Worm (Caenorhabditis elegans) whole organism, midembryonic: ENCODE results near the gene kel-8.

Source experiments
- T22C8.4 ChIP-seq: fragments of 200-800 bp; sonication (Bioruptor generic); IDR thresholded peaks from 2 replicates; pipeline ENCODE4 v1.3.6; 2022; ENCODE audit warnings: missing genetic modification characterization, missing compliant biosample characterization
- cog-1 ChIP-seq: sonication (generic microtip); optimal IDR thresholded peaks from 2 replicates; lab custom pipeline; 2016; ENCODE audit warnings: missing genetic modification characterization, missing compliant biosample characterization
- flt-1 ChIP-seq: fragments of 200-800 bp; sonication (Bioruptor generic); IDR thresholded peaks from 2 replicates; pipeline ENCODE4 v1.3.6; 2022; ENCODE audit warnings: missing genetic modification characterization, missing compliant biosample characterization
- klf-2 ChIP-seq: fragments of 200-800 bp; sonication (Bioruptor generic); conservative IDR thresholded peaks from 2 replicates; pipeline ENCODE4 v1.3.6; 2022; ENCODE audit warnings: missing genetic modification reagents, missing genetic modification characterization, missing compliant biosample characterization
- med-1 ChIP-seq: sonication (generic microtip); optimal IDR thresholded peaks from 2 replicates; lab custom pipeline; 2017; ENCODE audit warnings: missing genetic modification characterization, mild to moderate bottlenecking, missing compliant biosample characterization, antibody characterized with exemption, missing genetic modification reagents; ENCODE audit not compliant: insufficient read depth
- ref-1 ChIP-seq: fragments of 200-800 bp; sonication (Bioruptor generic); conservative IDR thresholded peaks from 2 replicates; pipeline ENCODE4 v1.3.6; 2022; ENCODE audit warnings: missing genetic modification reagents, missing genetic modification characterization, missing compliant biosample characterization
- tab-1 ChIP-seq: fragments of 200-800 bp; sonication (Bioruptor generic); IDR thresholded peaks from 2 replicates; pipeline ENCODE4 v1.3.6; 2022; ENCODE audit warnings: missing genetic modification characterization, missing compliant biosample characterization
- ztf-23 ChIP-seq: fragments of 200-800 bp; sonication (Bioruptor generic); IDR thresholded peaks from 2 replicates; pipeline ENCODE4 v1.3.6; 2022; ENCODE audit warnings: missing genetic modification reagents, missing genetic modification characterization, missing compliant biosample characterization
- ztf-29 ChIP-seq: fragments of 200-800 bp; sonication (Bioruptor generic); IDR thresholded peaks from 2 replicates; pipeline ENCODE4 v1.3.6; 2022; ENCODE audit warnings: missing genetic modification reagents, missing genetic modification characterization, missing compliant biosample characterization

Gene kel-8

DNA sequence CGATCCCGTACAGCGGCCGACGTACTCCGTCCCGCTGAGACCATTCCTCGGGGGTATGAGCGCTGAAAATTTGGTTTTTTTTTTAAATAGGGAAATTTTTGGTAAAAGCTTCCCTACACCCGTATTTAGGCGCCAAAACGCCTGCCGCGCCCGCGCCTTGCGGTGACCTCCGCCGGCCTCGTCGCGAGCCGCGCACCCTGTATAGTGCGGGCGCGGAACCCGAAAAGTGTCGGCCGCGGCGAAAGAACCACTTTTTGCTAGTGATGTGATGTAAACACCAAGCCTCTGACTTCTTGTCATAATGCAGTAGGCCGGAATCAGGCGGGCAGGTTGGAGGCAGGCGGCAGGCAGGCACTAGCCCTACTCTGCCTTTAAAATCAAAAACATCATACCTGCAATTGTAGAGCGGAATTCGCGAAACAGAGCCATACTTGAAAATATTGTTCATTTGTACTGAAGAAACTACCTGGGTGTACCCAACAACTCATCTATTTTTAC is 47.5 kb downstream of the kel-8 start, which contains the start of gene srt-29:
Gene srt-29, minus strand, starts transcription at position 448 of the 498 bp plus-strand sequence.
- no peak for TF ChIP-seq ztf-23 (GFP tag; lab: Robert Waterston, UW)
- TF ChIP-seq ztf-29 (GFP tag; lab: Robert Waterston, UW) = no peak
- no peak for TF ChIP-seq tab-1 (GFP tag; lab: Robert Waterston, UW)
- no peak for TF ChIP-seq flt-1
- no peak for TF ChIP-seq ref-1 (GFP tag; lab: Robert Waterston, UW)
- TF ChIP-seq med-1 = no peak
- no peak for TF ChIP-seq cog-1 (tag; lab: Kevin White, UChicago)
- TF ChIP-seq klf-2 = no peak
- TF ChIP-seq T22C8.4 (GFP tag; lab: Robert Waterston, UW) = no peak

DNA sequence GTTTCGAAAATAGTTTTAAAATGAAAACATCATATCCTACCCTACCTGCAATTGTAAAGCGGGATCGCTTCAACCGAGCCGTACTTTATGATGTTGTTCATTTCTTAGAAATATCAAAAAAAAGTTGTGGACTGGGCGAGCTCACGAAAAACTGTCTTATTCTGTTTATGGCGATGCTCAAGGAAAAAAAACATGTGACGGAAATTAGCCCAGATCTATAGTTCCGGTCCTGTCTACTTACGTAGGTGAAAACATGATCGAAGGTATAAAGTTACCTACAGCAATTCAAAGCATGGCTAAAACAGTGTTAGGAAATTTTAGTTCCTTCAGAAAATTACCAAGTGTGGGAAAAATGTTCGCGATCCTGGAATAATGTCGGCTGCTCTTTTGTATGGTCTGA is 49.5 kb downstream of the kel-8 start, which contains the start of gene srt-27:
Gene srt-27, minus strand, starts transcription at position 101 of the 400 bp plus-strand sequence.
- no peak for TF ChIP-seq ztf-23 (GFP tag; lab: Robert Waterston, UW)
- no peak for TF ChIP-seq ref-1 (GFP tag; lab: Robert Waterston, UW)
- no peak for TF ChIP-seq T22C8.4 (GFP tag; lab: Robert Waterston, UW)
- TF ChIP-seq med-1 = no peak
- TF ChIP-seq cog-1 (tag; lab: Kevin White, UChicago) = no peak
- TF ChIP-seq ztf-29 (GFP tag; lab: Robert Waterston, UW) = no peak
- TF ChIP-seq flt-1 = no peak
- TF ChIP-seq tab-1 (GFP tag; lab: Robert Waterston, UW) = no peak

DNA sequence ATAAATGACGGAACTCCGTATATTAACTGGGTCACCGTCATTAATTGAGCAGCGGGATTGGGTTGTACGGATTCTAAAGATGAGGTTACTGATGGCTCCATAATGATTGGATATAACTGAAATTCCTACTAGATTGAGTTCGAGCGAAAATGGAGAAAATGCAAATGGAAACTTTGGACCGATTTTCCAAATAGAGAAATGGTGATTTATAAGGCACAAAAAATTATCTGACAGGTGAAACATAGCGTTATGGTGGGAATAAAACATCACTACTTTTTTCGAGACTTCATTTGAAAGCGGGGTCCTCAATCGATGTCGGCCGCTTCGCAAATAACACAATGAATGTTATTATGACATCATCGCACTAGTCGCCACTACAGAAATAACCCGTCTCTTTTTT is 51.3 kb downstream of the kel-8 start, which contains the start of gene srg-60:
Gene srg-60, minus strand, starts transcription at position 101 of the 400 bp plus-strand sequence.
- TF ChIP-seq ref-1 (GFP tag; lab: Robert Waterston, UW) (no peak), tab-1 (GFP tag; lab: Robert Waterston, UW) (no peak), med-1 (no peak), ztf-23 (GFP tag; lab: Robert Waterston, UW) (no peak), T22C8.4 (GFP tag; lab: Robert Waterston, UW) (no peak), klf-2 (no peak), flt-1 (no peak), ztf-29 (GFP tag; lab: Robert Waterston, UW) (no peak), cog-1 (tag; lab: Kevin White, UChicago) (no peak)

DNA sequence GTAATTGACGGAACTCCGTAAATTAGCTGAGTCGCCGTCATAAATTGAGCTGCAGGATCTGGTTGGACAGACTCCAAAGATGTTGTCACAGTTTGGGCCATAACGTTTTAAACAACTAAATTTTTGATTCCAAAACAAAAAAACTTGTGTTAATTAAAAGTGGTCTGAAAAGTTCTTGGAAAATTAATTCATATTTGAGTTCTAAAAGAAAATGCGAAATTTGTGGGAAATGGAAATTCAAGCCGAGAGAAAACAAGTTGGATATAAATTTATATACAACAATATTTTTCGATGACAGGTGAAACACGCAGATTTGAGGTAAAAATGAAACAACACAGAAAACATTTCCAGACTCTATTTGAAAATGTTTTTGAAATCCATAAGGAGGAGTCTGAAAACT is 54.0 kb downstream of the kel-8 start, which contains the start of gene srg-59:
Gene srg-59, minus strand, starts transcription at position 101 of the 400 bp plus-strand sequence.
- no peak for TF ChIP-seq T22C8.4 (GFP tag; lab: Robert Waterston, UW)
- TF ChIP-seq ztf-23 (GFP tag; lab: Robert Waterston, UW) = no peak
- TF ChIP-seq ztf-29 (GFP tag; lab: Robert Waterston, UW) = no peak
- no peak for TF ChIP-seq med-1
- no peak for TF ChIP-seq flt-1

DNA sequence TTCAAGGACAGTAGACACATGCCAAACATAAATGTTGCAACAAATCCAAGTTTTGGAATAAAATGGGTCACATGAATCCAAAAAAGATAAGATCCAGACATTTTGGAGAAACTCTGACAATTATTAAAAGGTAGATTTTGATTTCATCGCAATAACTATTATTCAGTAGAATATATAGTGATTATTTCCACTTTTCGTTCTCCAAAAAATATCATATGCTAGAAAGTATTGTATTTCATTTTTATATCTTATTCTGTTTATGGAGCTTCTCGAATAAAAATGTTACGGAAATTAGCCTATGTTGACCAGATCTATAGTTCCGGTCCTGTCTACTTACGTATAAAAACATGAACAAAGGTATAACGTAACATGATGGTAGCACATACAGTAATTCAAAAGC is 55.8 kb downstream of the kel-8 start, which contains the start of gene str-13:
Gene str-13, minus strand, starts transcription at position 101 of the 400 bp plus-strand sequence.
- no peak for TF ChIP-seq ztf-29 (GFP tag; lab: Robert Waterston, UW)
- no peak for TF ChIP-seq flt-1
- no peak for TF ChIP-seq cog-1 (tag; lab: Kevin White, UChicago)
- TF ChIP-seq ztf-23 (GFP tag; lab: Robert Waterston, UW) = no peak
- TF ChIP-seq tab-1 (GFP tag; lab: Robert Waterston, UW) = no peak
- no peak for TF ChIP-seq T22C8.4 (GFP tag; lab: Robert Waterston, UW)
- TF ChIP-seq klf-2 = no peak
- TF ChIP-seq med-1 = no peak
- no peak for TF ChIP-seq ref-1 (GFP tag; lab: Robert Waterston, UW)

DNA sequence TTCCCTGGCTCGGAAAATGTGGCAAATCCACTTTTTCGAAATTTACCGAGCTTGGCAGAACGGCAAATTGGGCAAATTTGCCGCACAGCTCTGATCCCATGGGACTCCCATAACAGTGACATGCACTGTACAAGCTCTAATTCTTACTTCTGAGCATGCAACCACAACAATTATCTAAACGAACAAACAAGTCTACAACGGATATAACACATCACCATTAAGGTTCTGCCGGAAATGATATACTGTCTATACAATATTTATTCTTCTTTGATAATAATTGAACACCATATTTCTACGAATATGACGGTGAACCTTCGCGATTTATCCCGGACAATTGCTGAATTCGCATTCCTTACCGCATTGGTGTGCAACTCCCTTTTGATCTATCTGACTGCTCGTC is 57.0 kb downstream of the kel-8 start, which contains the start of gene str-33:
Gene str-33, plus strand, starts transcription at position 301 of the 400 bp plus-strand sequence.
- no peak for TF ChIP-seq klf-2

DNA sequence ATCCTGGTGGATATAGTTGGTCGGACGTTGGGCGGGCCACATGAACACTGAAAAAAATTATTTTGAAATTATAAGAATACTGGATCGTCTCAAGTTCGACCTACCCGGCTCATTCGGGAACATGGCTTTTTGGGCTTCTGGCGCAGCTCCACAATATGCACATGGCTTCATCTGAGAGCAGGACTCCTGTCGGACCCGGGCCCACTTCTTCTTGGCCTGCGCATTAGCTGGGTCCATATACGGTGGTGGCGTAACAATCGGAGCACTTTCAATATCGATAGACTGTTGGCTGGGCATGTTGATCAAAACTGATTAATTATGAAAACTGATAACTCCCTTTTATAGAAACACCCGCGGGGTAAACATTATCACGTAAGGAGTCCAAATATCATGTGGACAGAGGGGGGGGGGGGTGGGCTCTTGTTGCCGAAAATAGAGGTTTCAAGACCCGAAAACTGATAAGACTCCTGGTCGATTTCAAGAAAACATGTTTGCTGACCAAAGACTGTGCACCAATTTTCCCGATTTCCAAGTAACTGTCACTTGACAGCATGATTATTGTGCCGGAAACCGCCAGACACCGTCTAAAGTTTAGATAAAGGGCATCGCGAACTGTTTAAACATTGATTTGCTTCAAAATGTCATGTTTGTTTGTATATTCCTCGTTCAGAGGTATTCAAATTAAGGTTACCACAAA is 59.7 kb downstream of the kel-8 start, which contains the start of gene dod-3:
Gene dod-3, minus strand, starts transcription at position 315 of the 697 bp plus-strand sequence.
- no peak for TF ChIP-seq klf-2
- TF ChIP-seq ztf-29 (GFP tag; lab: Robert Waterston, UW) = no peak
- no peak for TF ChIP-seq flt-1
- no peak for TF ChIP-seq med-1
- TF ChIP-seq ztf-23 (GFP tag; lab: Robert Waterston, UW) = no peak
- TF ChIP-seq ref-1 (GFP tag; lab: Robert Waterston, UW) = no peak
- TF ChIP-seq tab-1 (GFP tag; lab: Robert Waterston, UW) = no peak
- no peak for TF ChIP-seq T22C8.4 (GFP tag; lab: Robert Waterston, UW)
- no peak for TF ChIP-seq cog-1 (tag; lab: Kevin White, UChicago)

DNA sequence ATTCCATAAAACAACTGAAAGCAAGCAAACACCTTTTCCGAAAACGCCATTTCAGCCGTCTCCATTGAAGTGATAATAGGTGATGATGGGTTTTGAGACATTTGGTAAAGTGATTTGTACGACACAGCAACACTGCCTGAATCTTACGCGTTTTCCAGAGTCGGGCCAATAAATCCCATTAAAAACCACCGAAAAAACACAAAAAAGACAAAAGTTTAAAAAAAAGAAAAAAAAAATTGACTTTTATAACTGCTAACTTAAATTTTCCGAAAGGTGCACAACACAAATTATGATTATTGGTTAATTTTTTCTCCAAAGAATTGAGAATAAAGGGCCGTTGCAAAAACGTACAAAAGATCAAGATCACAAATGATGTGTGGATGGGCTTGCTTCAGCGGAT is 63.1 kb downstream of the kel-8 start, which contains the start of gene srg-57:
Gene srg-57, minus strand, starts transcription at position 101 of the 400 bp plus-strand sequence.
- TF ChIP-seq ztf-29 (GFP tag; lab: Robert Waterston, UW) (no peak), cog-1 (tag; lab: Kevin White, UChicago) (no peak), ztf-23 (GFP tag; lab: Robert Waterston, UW) (no peak), tab-1 (GFP tag; lab: Robert Waterston, UW) (no peak), flt-1 (no peak)
